Worm (Caenorhabditis elegans): Measurements from ENCODE around the gene lgc-20.

lgc-20 gene

DNA sequence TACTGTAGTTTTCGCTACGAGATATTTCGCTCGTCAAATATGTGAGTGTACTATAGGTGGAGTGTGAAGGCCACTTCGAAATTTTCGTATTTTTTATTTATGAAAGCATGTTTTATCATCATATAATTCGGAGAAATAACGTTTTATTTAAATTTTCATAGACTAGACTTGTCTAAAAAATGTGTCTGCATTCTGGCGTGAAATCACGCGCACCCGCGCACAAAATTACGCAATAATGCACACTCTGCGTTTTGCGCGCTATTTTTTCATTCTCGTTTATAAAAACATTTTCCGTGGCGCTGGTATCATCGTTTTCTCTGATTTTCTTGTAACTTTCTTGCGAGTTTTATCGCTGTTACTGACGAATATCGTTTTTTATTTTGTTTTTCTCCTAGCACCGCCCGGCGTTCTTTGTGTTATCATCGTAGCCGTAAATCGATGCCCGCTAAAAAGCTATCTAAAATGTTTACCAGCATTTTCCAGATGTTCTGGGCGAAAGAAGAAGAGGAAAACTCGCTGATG lies 46.1 kb downstream of the lgc-20 start, which contains the start of gene saps-1 (continued):
- TF ChIP-seq sox-4 (tag; optimal IDR thresholded peaks at IDR 0.05) (no peak), alr-1 (tag; optimal IDR thresholded peaks at IDR 0.05; ENCODE audit: borderline replicate concordance) (no peak), nhr-77 (tag; optimal IDR thresholded peaks at IDR 0.05) (no peak), nhr-28 (tag; optimal IDR thresholded peaks at IDR 0.05) (no peak), dpl-1 (GFP tag; optimal IDR thresholded peaks at IDR 0.05) (peak in 2 of 3 experiments; percentile 47 to 57), ceh-82 (tag; optimal IDR thresholded peaks at IDR 0.05) (peak in 1 of 3 experiments; percentile 52), C16A3.4 (tag; optimal IDR thresholded peaks at IDR 0.05) (no peak), unc-30 (tag; optimal IDR thresholded peaks at IDR 0.05) (no peak), Y116A8C.19 (tag; optimal IDR thresholded peaks at IDR 0.05; ENCODE audit: borderline replicate concordance) (no peak), nhr-84 (tag; optimal IDR thresholded peaks at IDR 0.05) (no peak), mab-9 (GFP tag; IDR thresholded peaks at IDR 0.05) (no peak), hpl-2 (GFP tag; optimal IDR thresholded peaks at IDR 0.05) (no peak), unc-86 (tag; optimal IDR thresholded peaks at IDR 0.05) (no peak), ztf-11 (tag; optimal IDR thresholded peaks at IDR 0.05) (no peak), lin-14 (GFP tag; optimal IDR thresholded peaks at IDR 0.05) (no peak), grh-1 (GFP tag; IDR thresholded peaks at IDR 0.05) (no peak), nhr-85 (tag) (peak; percentile 31), efl-1 (optimal IDR thresholded peaks at IDR 0.05) (peak; percentile 48 to 58), efl-1 (GFP tag; optimal IDR thresholded peaks at IDR 0.05 in 1 of 2) (peak; percentile 38 to 94), hlh-4 (tag; optimal IDR thresholded peaks at IDR 0.05) (no peak), ces-1 (GFP tag; optimal IDR thresholded peaks at IDR 0.05) (no peak), aly-2 (tag; optimal IDR thresholded peaks at IDR 0.05) (no peak), efl-3 (GFP tag; optimal IDR thresholded peaks at IDR 0.05) (no peak), ama-1 (optimal IDR thresholded peaks at IDR 0.05) (no peak), nhr-12 (tag; optimal IDR thresholded peaks at IDR 0.05) (no peak), rnt-1 (tag; optimal IDR thresholded peaks at IDR 0.05) (peak; percentile 35), xbp-1 (tag; optimal IDR thresholded peaks at IDR 0.05) (no peak), lir-3 (tag; optimal IDR thresholded peaks at IDR 0.05; ENCODE audit: poor library complexity) (no peak), C34B4.2 (tag; optimal IDR thresholded peaks at IDR 0.05) (no peak), elt-2 (tag; optimal IDR thresholded peaks at IDR 0.05) (no peak), unc-62 (GFP tag; optimal IDR thresholded peaks at IDR 0.05) (no peak), zip-4 (GFP tag; optimal IDR thresholded peaks at IDR 0.05) (no peak), jun-1 (tag; optimal IDR thresholded peaks at IDR 0.05) (no peak), tlp-1 (tag; optimal IDR thresholded peaks at IDR 0.05) (no peak), aha-1 (tag; optimal IDR thresholded peaks at IDR 0.05) (no peak), nhr-237 (tag; optimal IDR thresholded peaks at IDR 0.05) (no peak), pqm-1 (tag; optimal IDR thresholded peaks at IDR 0.05) (no peak), ceh-63 (GFP tag; optimal IDR thresholded peaks at IDR 0.05) (no peak), nhr-71 (tag; optimal IDR thresholded peaks at IDR 0.05) (peak; percentile 19), nhr-47 (tag; optimal IDR thresholded peaks at IDR 0.05) (peak; percentile 12), lin-39 (tag; optimal IDR thresholded peaks at IDR 0.05) (no peak), pag-3 (tag; optimal IDR thresholded peaks at IDR 0.05; ENCODE audit: borderline replicate concordance, insufficient read depth) (no peak), fkh-8 (tag; optimal IDR thresholded peaks at IDR 0.05) (no peak), ceh-88 (GFP tag; IDR thresholded peaks at IDR 0.05) (no peak), lsy-2 (tag; optimal IDR thresholded peaks at IDR 0.05) (peak; percentile 33 to 41), dsc-1 (tag; optimal IDR thresholded peaks at IDR 0.05) (no peak), blmp-1 (tag; optimal IDR thresholded peaks at IDR 0.05) (no peak), nhr-76 (tag; optimal IDR thresholded peaks at IDR 0.05) (no peak), lin-15B (tag; optimal IDR thresholded peaks at IDR 0.05) (no peak), sup-37 (GFP tag; optimal IDR thresholded peaks at IDR 0.05) (no peak), egl-27 (tag; optimal IDR thresholded peaks at IDR 0.05) (no peak), unc-98 (GFP tag; IDR thresholded peaks at IDR 0.05) (no peak), nhr-20 (tag; optimal IDR thresholded peaks at IDR 0.05) (peak; percentile 44)
